Fruit fly (Drosophila melanogaster) whole organism, prepupa: Measurements from ENCODE around the gene Hrd3.

Source experiments
- Blimp-1 ChIP-seq: fragments of 200-800 bp; sonication (Bioruptor generic); optimal IDR thresholded peaks from 3 replicates; lab custom pipeline; 2017; ENCODE audit warnings: missing biosample characterization, missing genetic modification characterization, mild to moderate bottlenecking, moderate library complexity, missing genetic modification reagents
- CG10631 ChIP-seq: fragments of 200-800 bp; sonication (Bioruptor generic); optimal IDR thresholded peaks from 2 replicates; lab custom pipeline; 2016; ENCODE audit warnings: missing biosample characterization, missing genetic modification characterization
- CG10669 ChIP-seq: fragments of 200-800 bp; sonication (Bioruptor generic); optimal IDR thresholded peaks from 3 replicates; lab custom pipeline; 2018; ENCODE audit warnings: missing biosample characterization, mild to moderate bottlenecking, missing genetic modification characterization, moderate library complexity
- CG11294 ChIP-seq: fragments of 200-800 bp; sonication (Bioruptor generic); IDR thresholded peaks from 2 replicates; pipeline ENCODE4 v1.3.6; 2022; ENCODE audit warnings: missing biosample characterization, missing genetic modification characterization
- CG11762 ChIP-seq: fragments of 200-800 bp; sonication (Bioruptor generic); optimal IDR thresholded peaks from 3 replicates; lab custom pipeline; 2016; ENCODE audit warnings: missing biosample characterization, missing genetic modification characterization; ENCODE audit not compliant: insufficient read depth
- CG11902 ChIP-seq: fragments of 200-800 bp; sonication (Bioruptor generic); optimal IDR thresholded peaks from 3 replicates; lab custom pipeline; 2016; ENCODE audit warnings: missing biosample characterization, missing genetic modification characterization
- CG15336 ChIP-seq: fragments of 200-800 bp; sonication (Bioruptor generic); IDR thresholded peaks from 2 replicates; pipeline ENCODE4 v1.3.6; 2022; ENCODE audit warnings: missing biosample characterization, missing genetic modification characterization
- CG16779 ChIP-seq: fragments of 200-800 bp; sonication (Bioruptor generic); optimal IDR thresholded peaks from 3 replicates; lab custom pipeline; 2017; ENCODE audit warnings: missing biosample characterization, mild to moderate bottlenecking, missing genetic modification characterization
- CG3032 ChIP-seq: fragments of 200-800 bp; optimal IDR thresholded peaks from 2 replicates; lab custom pipeline; 2019; ENCODE audit warnings: missing biosample characterization, mild to moderate bottlenecking, missing genetic modification characterization, moderate library complexity
- CG31627 ChIP-seq: fragments of 200-800 bp; sonication (Bioruptor generic); optimal IDR thresholded peaks from 3 replicates; lab custom pipeline; 2016; ENCODE audit warnings: missing biosample characterization, missing genetic modification characterization
- CG32006 ChIP-seq: fragments of 200-800 bp; sonication (Bioruptor generic); optimal IDR thresholded peaks from 3 replicates; lab custom pipeline; 2017; ENCODE audit warnings: missing biosample characterization, mild to moderate bottlenecking, missing genetic modification characterization
- CG34406 ChIP-seq: fragments of 200-800 bp; sonication (Bioruptor generic); optimal IDR thresholded peaks from 3 replicates; lab custom pipeline; 2016; ENCODE audit warnings: missing biosample characterization, missing genetic modification characterization
- CG3919 ChIP-seq: fragments of 200-800 bp; sonication (Bioruptor generic); optimal IDR thresholded peaks from 3 replicates; lab custom pipeline; 2016; ENCODE audit warnings: missing biosample characterization, missing genetic modification characterization
- CG6163 ChIP-seq: fragments of 200-800 bp; sonication (Bioruptor generic); IDR thresholded peaks from 3 replicates; pipeline ENCODE4 v1.3.6; 2022; ENCODE audit warnings: missing biosample characterization, missing genetic modification characterization
- CG6276 ChIP-seq: fragments of 200-800 bp; sonication (Bioruptor generic); optimal IDR thresholded peaks from 2 replicates; lab custom pipeline; 2017; ENCODE audit warnings: missing biosample characterization, mild to moderate bottlenecking, missing genetic modification characterization
- CG6792 ChIP-seq: fragments of 200-800 bp; sonication (Bioruptor generic); optimal IDR thresholded peaks from 3 replicates; lab custom pipeline; 2016; ENCODE audit warnings: missing biosample characterization, missing genetic modification characterization
- CG6808 ChIP-seq: fragments of 200-800 bp; sonication (Bioruptor generic); optimal IDR thresholded peaks from 3 replicates; lab custom pipeline; 2017; ENCODE audit warnings: missing biosample characterization, missing genetic modification characterization, mild to moderate bottlenecking, moderate library complexity, missing genetic modification reagents
- CG6854 ChIP-seq: fragments of 200-800 bp; sonication (Bioruptor generic); optimal IDR thresholded peaks from 2 replicates; lab custom pipeline; 2017; ENCODE audit warnings: missing biosample characterization, mild to moderate bottlenecking, missing genetic modification characterization
- CG7368 ChIP-seq: fragments of 200-800 bp; sonication (Bioruptor generic); optimal IDR thresholded peaks from 3 replicates; lab custom pipeline; 2016; ENCODE audit warnings: missing biosample characterization, missing genetic modification characterization
- CG8119 ChIP-seq: fragments of 200-800 bp; sonication (Bioruptor generic); IDR thresholded peaks from 3 replicates; pipeline ENCODE4 v1.3.6; 2022; ENCODE audit warnings: missing biosample characterization, missing genetic modification characterization
- CG8319 ChIP-seq: fragments of 200-800 bp; sonication (Bioruptor generic); optimal IDR thresholded peaks from 3 replicates; lab custom pipeline; 2016; ENCODE audit warnings: missing biosample characterization, missing genetic modification characterization
- CG8632 ChIP-seq: fragments of 200-800 bp; sonication (Bioruptor generic); optimal IDR thresholded peaks from 3 replicates; lab custom pipeline; 2016; ENCODE audit warnings: missing biosample characterization, missing genetic modification characterization
- CG9139 ChIP-seq: fragments of 200-800 bp; sonication (Bioruptor generic); optimal IDR thresholded peaks from 3 replicates; lab custom pipeline; 2017; ENCODE audit warnings: missing biosample characterization, mild to moderate bottlenecking, missing genetic modification characterization
- Eip75B ChIP-seq: fragments of 200-800 bp; sonication (Bioruptor generic); optimal IDR thresholded peaks from 3 replicates; lab custom pipeline; 2016; ENCODE audit warnings: missing biosample characterization, missing genetic modification characterization
- Eip78C ChIP-seq: fragments of 200-800 bp; sonication (Bioruptor generic); peaks from one replicate; lab custom pipeline; 2016; ENCODE audit warnings: missing biosample characterization, missing genetic modification characterization
- Eip93F ChIP-seq: fragments of 200-800 bp; sonication (Bioruptor generic); optimal IDR thresholded peaks from 2 replicates; lab custom pipeline; 2016; ENCODE audit warnings: missing biosample characterization, mild to moderate bottlenecking, missing genetic modification characterization
- Ets96B ChIP-seq: fragments of 200-800 bp; optimal IDR thresholded peaks from 2 replicates; lab custom pipeline; 2019; ENCODE audit warnings: missing biosample characterization, mild to moderate bottlenecking, missing genetic modification characterization, moderate library complexity
- Gug ChIP-seq: fragments of 200-800 bp; sonication (Bioruptor generic); IDR thresholded peaks from 2 replicates; pipeline ENCODE4 v1.3.6; 2022; ENCODE audit warnings: missing biosample characterization, missing genetic modification characterization
- Hr38 ChIP-seq: sonication (Bioruptor generic); optimal IDR thresholded peaks from 2 replicates; lab custom pipeline; 2016; ENCODE audit warnings: missing biosample characterization, missing genetic modification characterization
- Hr39 ChIP-seq: fragments of 200-800 bp; sonication (Bioruptor generic); optimal IDR thresholded peaks from 2 replicates; lab custom pipeline; 2016; ENCODE audit warnings: missing biosample characterization, missing genetic modification characterization
- Lpt ChIP-seq: fragments of 200-800 bp; sonication (Bioruptor generic); optimal IDR thresholded peaks from 3 replicates; lab custom pipeline; 2016; ENCODE audit warnings: missing biosample characterization, missing genetic modification characterization
- Met ChIP-seq: fragments of 200-800 bp; sonication (Bioruptor generic); optimal IDR thresholded peaks from 3 replicates; lab custom pipeline; 2016; ENCODE audit warnings: missing biosample characterization, missing genetic modification characterization
- OdsH ChIP-seq: fragments of 200-800 bp; sonication (Bioruptor generic); optimal IDR thresholded peaks from 3 replicates; lab custom pipeline; 2016; ENCODE audit warnings: missing biosample characterization, missing genetic modification characterization
- Smox ChIP-seq: fragments of 200-800 bp; sonication (Bioruptor generic); optimal IDR thresholded peaks from 3 replicates; lab custom pipeline; 2016; ENCODE audit warnings: missing biosample characterization, missing genetic modification characterization
- Sox102F ChIP-seq: fragments of 200-800 bp; sonication (Bioruptor generic); optimal IDR thresholded peaks from 2 replicates; lab custom pipeline; 2016; ENCODE audit warnings: missing biosample characterization, mild to moderate bottlenecking, missing genetic modification characterization
- Sox14 ChIP-seq: fragments of 200-800 bp; sonication (Bioruptor generic); optimal IDR thresholded peaks from 3 replicates; lab custom pipeline; 2016; ENCODE audit warnings: missing biosample characterization, missing genetic modification characterization
- Sox15 ChIP-seq: fragments of 200-800 bp; sonication (Bioruptor generic); optimal IDR thresholded peaks from 3 replicates; lab custom pipeline; 2016; ENCODE audit warnings: missing biosample characterization, missing genetic modification characterization
- achi ChIP-seq: fragments of 200-800 bp; sonication (Bioruptor generic); optimal IDR thresholded peaks from 3 replicates; lab custom pipeline; 2016; ENCODE audit warnings: missing biosample characterization, missing genetic modification characterization
- acj6 ChIP-seq: fragments of 200-800 bp; sonication (Bioruptor generic); optimal IDR thresholded peaks from 3 replicates; lab custom pipeline; 2016; ENCODE audit warnings: missing biosample characterization, missing genetic modification characterization
- cyc ChIP-seq: fragments of 200-800 bp; sonication (Bioruptor generic); optimal IDR thresholded peaks from 3 replicates; lab custom pipeline; 2016; ENCODE audit warnings: missing biosample characterization, missing genetic modification characterization
- dac ChIP-seq: fragments of 200-800 bp; sonication (Bioruptor generic); optimal IDR thresholded peaks from 2 replicates; lab custom pipeline; 2017; ENCODE audit warnings: missing biosample characterization, mild to moderate bottlenecking, missing genetic modification characterization
- esn ChIP-seq: fragments of 200-800 bp; sonication (Bioruptor generic); optimal IDR thresholded peaks from 2 replicates; lab custom pipeline; 2016; ENCODE audit warnings: missing biosample characterization, mild to moderate bottlenecking, missing genetic modification characterization, moderate library complexity
- fd59A ChIP-seq: fragments of 200-800 bp; sonication (Bioruptor generic); optimal IDR thresholded peaks from 2 replicates; lab custom pipeline; 2017; ENCODE audit warnings: missing biosample characterization, mild to moderate bottlenecking, missing genetic modification characterization, missing genetic modification reagents
- fd85E ChIP-seq: fragments of 200-800 bp; sonication (Bioruptor generic); optimal IDR thresholded peaks from 3 replicates; lab custom pipeline; 2016; ENCODE audit warnings: missing biosample characterization, missing genetic modification characterization
- fkh ChIP-seq: fragments of 200-800 bp; sonication (Bioruptor generic); optimal IDR thresholded peaks from 3 replicates; lab custom pipeline; 2017; ENCODE audit warnings: missing biosample characterization, mild to moderate bottlenecking, missing genetic modification characterization, moderate library complexity
- lz ChIP-seq: fragments of 200-800 bp; sonication (Bioruptor generic); optimal IDR thresholded peaks from 3 replicates; lab custom pipeline; 2016; ENCODE audit warnings: missing biosample characterization, missing genetic modification characterization
- pdm3 ChIP-seq: fragments of 200-800 bp; sonication (Bioruptor generic); optimal IDR thresholded peaks from 3 replicates; lab custom pipeline; 2016; ENCODE audit warnings: missing biosample characterization, missing genetic modification characterization
- salr ChIP-seq, 2 experiments: fragments of 200-800 bp; sonication (Bioruptor generic); optimal IDR thresholded peaks; 3 replicates each; lab custom pipeline; 2016 to 2018; ENCODE audit warnings: missing biosample characterization in 2 of 2, missing genetic modification characterization in 2 of 2, mild to moderate bottlenecking in 1 of 2
- spab ChIP-seq: fragments of 200-800 bp; sonication (Bioruptor generic); optimal IDR thresholded peaks from 2 replicates; lab custom pipeline; 2017; ENCODE audit warnings: missing biosample characterization, mild to moderate bottlenecking, missing genetic modification characterization, missing genetic modification reagents
- ss ChIP-seq, 2 experiments: fragments of 200-800 bp; sonication (Bioruptor generic); optimal IDR thresholded peaks; 2 replicates in 1 of 2; 3 replicates in 1 of 2; lab custom pipeline; 2017 to 2018; ENCODE audit warnings: mild to moderate bottlenecking in 2 of 2, missing biosample characterization in 2 of 2, missing genetic modification characterization in 2 of 2, moderate library complexity in 1 of 2
- svp ChIP-seq: fragments of 200-800 bp; sonication (Bioruptor generic); peaks from one replicate; lab custom pipeline; 2016; ENCODE audit warnings: missing biosample characterization, missing genetic modification characterization
- topi ChIP-seq: fragments of 200-800 bp; sonication (Bioruptor generic); optimal IDR thresholded peaks from 3 replicates; lab custom pipeline; 2016; ENCODE audit warnings: missing biosample characterization, missing genetic modification characterization
- vri ChIP-seq: fragments of 200-800 bp; sonication (Bioruptor generic); optimal IDR thresholded peaks from 3 replicates; lab custom pipeline; 2016; ENCODE audit warnings: missing biosample characterization, mild to moderate bottlenecking, missing genetic modification characterization

Gene Hrd3

DNA sequence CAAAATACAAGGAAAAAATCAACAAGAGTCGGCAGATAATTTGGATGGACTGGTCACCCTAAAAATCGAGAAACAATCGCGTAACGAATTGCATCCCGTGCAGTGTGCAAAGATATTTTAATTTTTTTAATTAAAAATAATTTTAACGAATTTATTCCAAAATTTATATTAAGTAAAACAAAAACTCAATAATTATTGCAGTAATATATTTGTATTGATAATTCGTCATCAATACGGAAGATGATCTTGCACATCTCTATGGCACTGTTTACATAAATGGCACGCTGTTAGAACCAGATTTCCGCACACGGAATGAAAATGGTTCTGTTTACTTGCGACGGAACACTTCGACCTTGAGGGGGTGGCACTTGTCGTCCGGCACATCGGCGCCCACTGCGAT, 14.5 kb upstream of the Hrd3 start, which contains the start of gene tst:
Gene tst, minus strand, starts transcription at position 52 of the 400 bp plus-strand sequence.
- TF ChIP-seq CG6808 (GFP tag; lab: Kevin White, UChicago) (no peak), CG15336 (peak; percentile 89), Gug (peak; percentile 95), CG8119 (GFP tag; lab: Robert Waterston, UW) (peak; percentile 90), Smox (GFP tag; lab: Kevin White, UChicago) (no peak), CG32006 (GFP tag; lab: Kevin White, UChicago) (peak; percentile 93), Hr38 (GFP tag; lab: Kevin White, UChicago) (no peak), salr (GFP tag; optimal IDR thresholded peaks at IDR 0.05; lab: Kevin White, UChicago) (peak in 1 of 2 experiments; percentile 61), Lpt (GFP tag; lab: Kevin White, UChicago) (peak; percentile 84), achi (GFP tag; lab: Kevin White, UChicago) (peak; percentile 87), CG6854 (GFP tag; lab: Kevin White, UChicago) (peak; percentile 29), Sox14 (peak; percentile 78), CG8632 (GFP tag; lab: Kevin White, UChicago) (peak; percentile 86), Sox102F (peak; percentile 74), dac (GFP tag; lab: Kevin White, UChicago) (peak; percentile 77), CG11762 (peak; percentile 80), lz (GFP tag; lab: Kevin White, UChicago) (peak; percentile 78), Hr39 (peak; percentile 77), CG11902 (GFP tag; lab: Kevin White, UChicago) (peak; percentile 86), CG7368 (GFP tag; lab: Kevin White, UChicago) (peak; percentile 75), topi (GFP tag; lab: Kevin White, UChicago) (peak; percentile 77), CG9139 (GFP tag; lab: Kevin White, UChicago) (no peak), pdm3 (peak; percentile 81), ss (GFP tag; optimal IDR thresholded peaks at IDR 0.05; lab: Kevin White, UChicago) (no peak), Sox15 (GFP tag; lab: Kevin White, UChicago) (peak; percentile 85), CG6163 (GFP tag; lab: Robert Waterston, UW) (peak; percentile 92), fkh (peak; percentile 90), svp (GFP tag; lab: Kevin White, UChicago) (no peak), CG8319 (GFP tag; lab: Kevin White, UChicago) (peak; percentile 81), CG31627 (GFP tag; lab: Kevin White, UChicago) (peak; percentile 81), fd85E (GFP tag; lab: Kevin White, UChicago) (peak; percentile 10), Blimp-1 (GFP tag; lab: Kevin White, UChicago) (peak; percentile 56), Ets96B (tag; lab: Kevin White, UChicago) (peak; percentile 88), cyc (peak; percentile 82), CG6792 (GFP tag; lab: Kevin White, UChicago) (peak; percentile 84), Eip75B (GFP tag; lab: Kevin White, UChicago) (no peak), acj6 (GFP tag; lab: Kevin White, UChicago) (peak; percentile 90), esn (GFP tag; lab: Kevin White, UChicago) (peak; percentile 88), Met (GFP tag; lab: Kevin White, UChicago) (no peak), vri (GFP tag; lab: Kevin White, UChicago) (peak; percentile 62), spab (peak; percentile 67), Eip93F (GFP tag; lab: Kevin White, UChicago) (peak; percentile 39), CG16779 (tag; lab: Kevin White, UChicago) (no peak), OdsH (GFP tag; lab: Kevin White, UChicago) (peak; percentile 92), CG10631 (GFP tag; lab: Kevin White, UChicago) (peak; percentile 96), fd59A (GFP tag; lab: Kevin White, UChicago) (peak; percentile 54), CG3032 (tag; lab: Kevin White, UChicago) (peak; percentile 91), CG3919 (GFP tag; lab: Kevin White, UChicago) (peak; percentile 86), CG34406 (peak; percentile 87), CG10669 (GFP tag; lab: Kevin White, UChicago) (peak; percentile 84), CG6276 (GFP tag; lab: Kevin White, UChicago) (no peak), Eip78C (GFP tag; lab: Kevin White, UChicago) (peak; percentile 94), CG11294 (GFP tag; lab: Robert Waterston, UW) (peak; percentile 93)
